Worm (Caenorhabditis elegans) whole organism, late embryonic: ENCODE measurements around the gene W09C2.7.

Source experiments
- C08G9.2 ChIP-seq: sonication (generic microtip); optimal IDR thresholded peaks from 2 replicates; lab custom pipeline; 2016; ENCODE audit warnings: mild to moderate bottlenecking, missing genetic modification characterization, moderate library complexity, missing compliant biosample characterization
- C38D4.7 ChIP-seq: fragments of 200-800 bp; sonication (Bioruptor generic); optimal IDR thresholded peaks from 2 replicates; lab custom pipeline; 2018; ENCODE audit warnings: mild to moderate bottlenecking, missing genetic modification characterization, moderate library complexity, missing compliant biosample characterization
- F13H6.1 ChIP-seq: sonication (generic microtip); optimal IDR thresholded peaks from 2 replicates; lab custom pipeline; 2016; ENCODE audit warnings: missing genetic modification characterization, missing compliant biosample characterization
- K02D7.2 ChIP-seq: sonication (generic microtip); optimal IDR thresholded peaks from 2 replicates; lab custom pipeline; 2017; ENCODE audit warnings: mild to moderate bottlenecking, missing genetic modification characterization, missing compliant biosample characterization
- K09A11.1 ChIP-seq: sonication (generic microtip); optimal IDR thresholded peaks from 2 replicates; lab custom pipeline; 2017; ENCODE audit warnings: antibody characterized with exemption, mild to moderate bottlenecking, missing genetic modification characterization, missing compliant biosample characterization; ENCODE audit not compliant: insufficient read depth
- T23F11.4 ChIP-seq: fragments of 200-800 bp; sonication (Bioruptor generic); optimal IDR thresholded peaks from 2 replicates; lab custom pipeline; 2018; ENCODE audit warnings: mild to moderate bottlenecking, missing genetic modification characterization, missing compliant biosample characterization
- Y22D7AL.16 ChIP-seq: sonication (generic microtip); optimal IDR thresholded peaks from 2 replicates; lab custom pipeline; 2016; ENCODE audit warnings: missing genetic modification characterization, missing compliant biosample characterization
- ceh-14 ChIP-seq: sonication (generic microtip); optimal IDR thresholded peaks from 2 replicates; lab custom pipeline; 2016; ENCODE audit warnings: missing genotype, missing genetic modification characterization, missing compliant biosample characterization
- ceh-19 ChIP-seq: fragments of 200-800 bp; sonication (Bioruptor generic); optimal IDR thresholded peaks from 2 replicates; lab custom pipeline; 2018; ENCODE audit warnings: mild to moderate bottlenecking, missing genetic modification characterization, missing compliant biosample characterization
- ceh-22 ChIP-seq: sonication (generic microtip); optimal IDR thresholded peaks from 2 replicates; lab custom pipeline; 2017; ENCODE audit warnings: missing biosample characterization, missing genetic modification characterization
- ceh-24 ChIP-seq: sonication (generic microtip); optimal IDR thresholded peaks from 2 replicates; lab custom pipeline; 2016; ENCODE audit warnings: mild to moderate bottlenecking, missing genetic modification characterization, missing compliant biosample characterization
- ceh-30 ChIP-seq: fragments of 150-350 bp; optimal IDR thresholded peaks from 2 replicates; lab custom pipeline; 2014; ENCODE audit warnings: missing biosample characterization, missing genetic modification characterization
- ceh-31 ChIP-seq: sonication (generic microtip); optimal IDR thresholded peaks from 2 replicates; lab custom pipeline; 2016; ENCODE audit warnings: missing genetic modification characterization, missing compliant biosample characterization
- ceh-34 ChIP-seq: sonication (generic microtip); optimal IDR thresholded peaks from 2 replicates; lab custom pipeline; 2016; ENCODE audit warnings: mild to moderate bottlenecking, missing genetic modification characterization, missing compliant biosample characterization
- ceh-45 ChIP-seq: fragments of 200-800 bp; sonication (Bioruptor generic); IDR thresholded peaks from 2 replicates; pipeline ENCODE4 v1.3.6; 2022; ENCODE audit warnings: missing genetic modification reagents, missing genetic modification characterization, missing compliant biosample characterization
- ceh-48 ChIP-seq: sonication (generic microtip); optimal IDR thresholded peaks from 2 replicates; lab custom pipeline; 2016; ENCODE audit warnings: missing genetic modification characterization, inconsistent platforms, missing compliant biosample characterization
- ceh-9 ChIP-seq: sonication (generic microtip); optimal IDR thresholded peaks from 2 replicates; lab custom pipeline; 2016; ENCODE audit warnings: mild to moderate bottlenecking, missing genetic modification characterization, inconsistent platforms, missing compliant biosample characterization
- che-1 ChIP-seq: sonication (generic microtip); optimal IDR thresholded peaks from 2 replicates; lab custom pipeline; 2016; ENCODE audit warnings: mild to moderate bottlenecking, missing genetic modification characterization, missing compliant biosample characterization
- dve-1 ChIP-seq: sonication (generic microtip); optimal IDR thresholded peaks from 2 replicates; lab custom pipeline; 2017; ENCODE audit warnings: antibody characterized with exemption, mild to moderate bottlenecking, missing genetic modification characterization, missing compliant biosample characterization
- elt-2 ChIP-seq: sonication (generic microtip); optimal IDR thresholded peaks from 2 replicates; lab custom pipeline; 2016; ENCODE audit warnings: missing genetic modification reagents, missing genetic modification characterization, missing compliant biosample characterization
- gmeb-2 ChIP-seq: sonication (generic microtip); optimal IDR thresholded peaks from 2 replicates; lab custom pipeline; 2016; ENCODE audit warnings: missing genetic modification characterization, inconsistent platforms, missing compliant biosample characterization
- hlh-13 ChIP-seq: fragments of 200-800 bp; sonication (Bioruptor generic); optimal IDR thresholded peaks from 2 replicates; lab custom pipeline; 2018; ENCODE audit warnings: mild to moderate bottlenecking, missing genetic modification characterization, missing compliant biosample characterization
- hlh-30 ChIP-seq: sonication (generic microtip); optimal IDR thresholded peaks from 2 replicates; lab custom pipeline; 2017; ENCODE audit warnings: antibody characterized with exemption, missing genetic modification characterization, missing compliant biosample characterization; ENCODE audit not compliant: insufficient read depth
- hlh-6 ChIP-seq: sonication (generic microtip); optimal IDR thresholded peaks from 2 replicates; lab custom pipeline; 2016; ENCODE audit warnings: missing genotype, missing genetic modification characterization, missing compliant biosample characterization
- lim-6 ChIP-seq: sonication (generic microtip); optimal IDR thresholded peaks from 2 replicates; lab custom pipeline; 2016; ENCODE audit warnings: missing genetic modification characterization, missing compliant biosample characterization
- lin-11 ChIP-seq: fragments of 200-800 bp; sonication (Bioruptor generic); optimal IDR thresholded peaks from 2 replicates; lab custom pipeline; 2018; ENCODE audit warnings: mild to moderate bottlenecking, missing genetic modification characterization, missing compliant biosample characterization
- nfya-1 ChIP-seq: sonication (generic microtip); optimal IDR thresholded peaks from 2 replicates; lab custom pipeline; 2017; ENCODE audit warnings: missing genetic modification characterization, mild to moderate bottlenecking, missing compliant biosample characterization, antibody characterized with exemption, moderate library complexity
- npax-4 ChIP-seq: sonication (generic microtip); optimal IDR thresholded peaks from 2 replicates; lab custom pipeline; 2016; ENCODE audit warnings: missing genetic modification characterization, missing compliant biosample characterization
- odd-2 ChIP-seq: sonication (generic microtip); optimal IDR thresholded peaks from 2 replicates; lab custom pipeline; 2017; ENCODE audit warnings: antibody characterized with exemption, mild to moderate bottlenecking, missing genetic modification characterization, missing compliant biosample characterization
- pag-3 ChIP-seq: sonication (generic microtip); optimal IDR thresholded peaks from 2 replicates; lab custom pipeline; 2016; ENCODE audit warnings: missing compliant biosample characterization, missing genetic modification characterization, borderline replicate concordance
- pqm-1 ChIP-seq: sonication (generic microtip); optimal IDR thresholded peaks from 2 replicates; lab custom pipeline; 2016; ENCODE audit warnings: missing genetic modification characterization, missing compliant biosample characterization
- pros-1 ChIP-seq: fragments of 150-350 bp; optimal IDR thresholded peaks from 2 replicates; lab custom pipeline; 2014; ENCODE audit warnings: missing biosample characterization, missing genetic modification reagents, missing genetic modification characterization
- sdc-2 ChIP-seq: sonication (generic microtip); optimal IDR thresholded peaks from 2 replicates; lab custom pipeline; 2016; ENCODE audit warnings: missing genotype, missing genetic modification characterization, missing compliant biosample characterization
- sox-2 ChIP-seq: fragments of 200-800 bp; sonication (Bioruptor generic); IDR thresholded peaks from 2 replicates; pipeline ENCODE4 v1.3.6; 2022; ENCODE audit warnings: missing genetic modification reagents, missing genetic modification characterization, missing compliant biosample characterization
- sox-4 ChIP-seq: sonication (generic microtip); optimal IDR thresholded peaks from 2 replicates; lab custom pipeline; 2017; ENCODE audit warnings: mild to moderate bottlenecking, missing genetic modification characterization, inconsistent platforms, missing compliant biosample characterization
- syd-9 ChIP-seq: sonication (generic microtip); optimal IDR thresholded peaks from 2 replicates; lab custom pipeline; 2016; ENCODE audit warnings: mild to moderate bottlenecking, missing genetic modification characterization, moderate library complexity, missing compliant biosample characterization
- tbx-2 ChIP-seq: sonication (generic microtip); optimal IDR thresholded peaks from 2 replicates; lab custom pipeline; 2016; ENCODE audit warnings: missing genetic modification characterization, missing compliant biosample characterization
- ttx-3 ChIP-seq: sonication (generic microtip); optimal IDR thresholded peaks from 2 replicates; lab custom pipeline; 2016; ENCODE audit warnings: missing genetic modification reagents, missing genetic modification characterization, missing compliant biosample characterization
- unc-42 ChIP-seq: sonication (generic microtip); optimal IDR thresholded peaks from 2 replicates; lab custom pipeline; 2016; ENCODE audit warnings: missing genotype, missing genetic modification characterization, missing compliant biosample characterization
- zip-5 ChIP-seq: sonication (generic microtip); optimal IDR thresholded peaks from 2 replicates; lab custom pipeline; 2016; ENCODE audit warnings: missing genetic modification characterization, missing compliant biosample characterization

W09C2.7 gene

ce11 chrIV:9643188-9643587, 21.0 kb upstream of the W09C2.7 start, which contains the start of gene degl-2:
degl-2 (plus strand) TSS chrIV:9643488.
- TF ChIP-seq F13H6.1 (tag; lab: Kevin White, UChicago) (no peak), zip-5 (tag; lab: Kevin White, UChicago) (no peak), C08G9.2 (tag; lab: Kevin White, UChicago) (no peak), sdc-2 (tag; lab: Kevin White, UChicago) (no peak), ceh-31 (tag; lab: Kevin White, UChicago) (no peak), ttx-3 (tag; lab: Kevin White, UChicago) (no peak), syd-9 (tag; lab: Kevin White, UChicago) (no peak), ceh-34 (tag; lab: Kevin White, UChicago) (no peak)
- TF ChIP-seq, all 69 proteins: peak for 0

- TF ChIP-seq ceh-14 (tag; lab: Kevin White, UChicago) (peak; percentile 15), unc-42 (tag; lab: Kevin White, UChicago) (no peak)
These were observed 19.8 kb upstream of the W09C2.7 start, which contains the start of gene del-2 for ce11 chrIV:9641925-9642324. del-2 (minus strand) TSS chrIV:9642025.

ce11 chrIV:9634848-9635247, 12.7 kb upstream of the W09C2.7 start, which contains the start of gene mca-1:
mca-1 (minus strand) TSS chrIV:9634948.
- TF ChIP-seq ceh-30 (no peak), T23F11.4 (GFP tag; lab: Kevin White, UChicago) (no peak), pag-3 (no peak), hlh-13 (GFP tag; lab: Kevin White, UChicago) (no peak), nfya-1 (no peak), ceh-9 (tag; lab: Kevin White, UChicago) (no peak), ceh-31 (tag; lab: Kevin White, UChicago) (no peak)
- TF ChIP-seq, all 69 proteins: peak for 0

ce11 chrIV:9633889-9634288, 11.7 kb upstream of the W09C2.7 start:
- TF ChIP-seq odd-2 (tag; lab: Kevin White, UChicago) (no peak), ceh-30 (no peak), ceh-48 (tag; lab: Kevin White, UChicago) (no peak), ceh-24 (tag; lab: Kevin White, UChicago) (no peak), dve-1 (tag; lab: Kevin White, UChicago) (no peak), nfya-1 (no peak), T23F11.4 (GFP tag; lab: Kevin White, UChicago) (no peak), pqm-1 (tag; lab: Kevin White, UChicago) (no peak), C38D4.7 (GFP tag; lab: Kevin White, UChicago) (no peak), lim-6 (tag; lab: Kevin White, UChicago) (no peak), gmeb-2 (tag; lab: Kevin White, UChicago) (no peak), sox-2 (GFP tag; lab: Robert Waterston, UW) (no peak), hlh-6 (tag; lab: Kevin White, UChicago) (no peak), lin-11 (tag; lab: Kevin White, UChicago) (no peak)

- TF ChIP-seq K09A11.1 (tag; lab: Kevin White, UChicago) (no peak), ceh-9 (tag; lab: Kevin White, UChicago) (no peak), ceh-19 (GFP tag; lab: Kevin White, UChicago) (no peak), pros-1 (tag; lab: Kevin White, UChicago) (no peak), hlh-6 (tag; lab: Kevin White, UChicago) (no peak), elt-2 (tag; lab: Kevin White, UChicago) (no peak), che-1 (tag; lab: Kevin White, UChicago) (no peak), ceh-45 (GFP tag; lab: Robert Waterston, UW) (no peak), npax-4 (tag; lab: Kevin White, UChicago) (no peak), sox-4 (tag; lab: Kevin White, UChicago) (no peak), hlh-30 (no peak), K02D7.2 (tag; lab: Kevin White, UChicago) (no peak), ceh-30 (no peak), syd-9 (tag; lab: Kevin White, UChicago) (no peak), Y22D7AL.16 (tag; lab: Kevin White, UChicago) (no peak), tbx-2 (tag; lab: Kevin White, UChicago) (no peak), ceh-22 (tag; lab: Kevin White, UChicago) (no peak)
These were observed 10.9 kb upstream of the W09C2.7 start for ce11 chrIV:9632966-9633494.
